Worm (Caenorhabditis elegans): ENCODE data around the gene acr-24.

ce11 chrIV:15523700-15524099 lies 26.3 kb downstream of the acr-24 start:
- TF ChIP-seq fkh-10 (GFP tag; optimal IDR thresholded peaks at IDR 0.05) (no peak), ceh-20 (GFP tag; IDR thresholded peaks at IDR 0.05) (no peak), mdl-1 (tag; optimal IDR thresholded peaks at IDR 0.05) (no peak), ama-1 (optimal IDR thresholded peaks at IDR 0.05) (no peak), nhr-11 (tag; optimal IDR thresholded peaks at IDR 0.05) (no peak), nhr-42 (GFP tag; IDR thresholded peaks at IDR 0.05) (no peak), unc-39 (tag; optimal IDR thresholded peaks at IDR 0.05) (no peak), nhr-237 (tag; optimal IDR thresholded peaks at IDR 0.05) (no peak), nhr-76 (tag; optimal IDR thresholded peaks at IDR 0.05) (no peak), pqm-1 (tag; optimal IDR thresholded peaks at IDR 0.05) (no peak), nhr-48 (tag; optimal IDR thresholded peaks at IDR 0.05) (no peak)

All from whole organism, L4 larva.